Worm (Caenorhabditis elegans): ENCODE measurements around the gene F07B7.7.

ce11 chrV:8796889-8797288, 38.5 kb upstream of the F07B7.7 start:
- TF ChIP-seq F13C5.2 (tag; optimal IDR thresholded peaks at IDR 0.05) (no peak), tra-4 (tag; optimal IDR thresholded peaks at IDR 0.05) (no peak), ama-1 (optimal IDR thresholded peaks at IDR 0.05) (no peak), tbx-11 (GFP tag; IDR thresholded peaks at IDR 0.05) (no peak), hnd-1 (tag; optimal IDR thresholded peaks at IDR 0.05) (no peak), flt-1 (GFP tag; IDR thresholded peaks at IDR 0.05) (no peak), tbx-37 (GFP tag; conservative IDR thresholded peaks at IDR 0.05) (no peak), B0310.2 (tag; optimal IDR thresholded peaks at IDR 0.05) (peak; percentile 12), sea-1 (GFP tag; conservative IDR thresholded peaks at IDR 0.05) (no peak), pes-1 (GFP tag; IDR thresholded peaks at IDR 0.05) (no peak)
